Worm (Caenorhabditis elegans): Measurements from ENCODE around the gene col-183.

Gene col-183

DNA sequence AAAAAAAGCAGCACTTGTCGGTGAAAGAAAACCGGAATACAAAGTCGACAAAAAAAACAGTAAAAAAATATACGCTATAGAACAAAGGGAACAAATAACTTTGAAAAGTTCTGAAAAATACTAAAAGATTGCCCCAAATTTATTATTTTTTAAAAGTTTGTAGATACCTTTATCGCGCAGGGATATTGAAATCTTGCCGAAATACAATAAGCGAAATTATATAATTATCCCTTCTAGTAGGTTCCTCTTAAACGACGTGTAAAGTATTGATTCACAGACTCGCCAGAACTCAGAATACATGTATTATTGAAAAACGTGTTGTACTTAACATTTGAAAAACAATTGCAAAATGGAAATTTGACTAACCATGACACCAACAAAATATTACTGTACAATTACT lies 46.8 kb upstream of the col-183 start (continued):
- peak; percentile 95 for TF ChIP-seq nhr-129 (tag; optimal IDR thresholded peaks at IDR 0.05)

DNA sequence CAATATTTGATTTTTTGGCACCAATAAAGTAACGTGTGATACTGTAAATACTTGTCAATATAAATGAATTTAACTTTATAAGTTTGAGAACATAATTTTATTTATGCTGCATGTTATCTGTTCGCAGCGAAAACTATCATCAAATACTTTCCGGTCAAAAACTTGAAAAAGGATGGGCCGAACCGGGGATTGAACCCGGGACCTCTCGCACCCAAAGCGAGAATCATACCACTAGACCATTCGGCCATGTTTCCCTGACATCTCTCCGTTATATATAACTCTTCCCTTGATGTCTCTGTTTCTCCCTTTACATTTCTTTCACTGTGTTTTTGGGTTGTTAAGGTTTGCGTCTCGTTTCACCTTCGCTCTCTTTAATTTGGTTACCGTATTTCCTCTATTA lies 44.2 kb upstream of the col-183 start:
- TF ChIP-seq alr-1 (tag; optimal IDR thresholded peaks at IDR 0.05) (no peak), R02D3.7 (tag; optimal IDR thresholded peaks at IDR 0.05) (no peak), sem-4 (tag; optimal IDR thresholded peaks at IDR 0.05) (peak; percentile 24), nhr-23 (tag; optimal IDR thresholded peaks at IDR 0.05) (no peak), sma-9 (GFP tag; optimal IDR thresholded peaks at IDR 0.05) (peak; percentile 45), sma-9 (tag; optimal IDR thresholded peaks at IDR 0.05) (no peak), Y55F3AM.14 (GFP tag; optimal IDR thresholded peaks at IDR 0.05) (peak; percentile 49), mdl-1 (tag; optimal IDR thresholded peaks at IDR 0.05) (peak in 1 of 2 experiments; percentile 17), mbf-1 (tag; optimal IDR thresholded peaks at IDR 0.05) (no peak), nhr-237 (tag; optimal IDR thresholded peaks at IDR 0.05) (no peak), F13H6.1 (tag; optimal IDR thresholded peaks at IDR 0.05) (peak; percentile 27), ama-1 (optimal IDR thresholded peaks at IDR 0.05) (no peak), nhr-25 (tag; optimal IDR thresholded peaks at IDR 0.05) (no peak), nhr-6 (tag; optimal IDR thresholded peaks at IDR 0.05) (no peak), ztf-11 (tag; optimal IDR thresholded peaks at IDR 0.05) (no peak), nhr-77 (tag; optimal IDR thresholded peaks at IDR 0.05) (no peak), zag-1 (tag; optimal IDR thresholded peaks at IDR 0.05) (no peak), peb-1 (tag; optimal IDR thresholded peaks at IDR 0.05) (no peak), mab-5 (tag; optimal IDR thresholded peaks at IDR 0.05) (no peak), lin-11 (tag; optimal IDR thresholded peaks at IDR 0.05) (no peak), sma-3 (GFP tag; optimal IDR thresholded peaks at IDR 0.05) (peak; percentile 61), fos-1 (tag; optimal IDR thresholded peaks at IDR 0.05) (peak; percentile 57), unc-39 (tag; optimal IDR thresholded peaks at IDR 0.05) (no peak), blmp-1 (tag; optimal IDR thresholded peaks at IDR 0.05; ENCODE audit: insufficient read depth) (no peak), nhr-10 (tag; optimal IDR thresholded peaks at IDR 0.05) (no peak), snpc-4 (tag; optimal IDR thresholded peaks at IDR 0.05) (no peak), gmeb-1 (tag; optimal IDR thresholded peaks at IDR 0.05) (peak; percentile 36), aly-2 (tag; optimal IDR thresholded peaks at IDR 0.05) (no peak), nhr-129 (tag; optimal IDR thresholded peaks at IDR 0.05) (peak; percentile 75), unc-55 (GFP tag; optimal IDR thresholded peaks at IDR 0.05) (peak; percentile 53), nhr-12 (tag; optimal IDR thresholded peaks at IDR 0.05) (no peak), skn-1 (tag; optimal IDR thresholded peaks at IDR 0.05) (no peak), elt-3 (tag; optimal IDR thresholded peaks at IDR 0.05) (no peak), ztf-1 (GFP tag; conservative IDR thresholded peaks at IDR 0.05) (no peak), elt-1 (tag; optimal IDR thresholded peaks at IDR 0.05) (no peak), lin-39 (tag; optimal IDR thresholded peaks at IDR 0.05) (no peak), lin-13 (GFP tag; optimal IDR thresholded peaks at IDR 0.05) (peak; percentile 42), dmd-4 (tag; optimal IDR thresholded peaks at IDR 0.05) (no peak), unc-62 (GFP tag; optimal IDR thresholded peaks at IDR 0.05) (no peak), egl-27 (tag; optimal IDR thresholded peaks at IDR 0.05) (peak; percentile 6), lsy-2 (tag; optimal IDR thresholded peaks at IDR 0.05) (peak; percentile 16 to 58), crh-2 (tag; optimal IDR thresholded peaks at IDR 0.05) (peak; percentile 9), ZK546.5 (tag; optimal IDR thresholded peaks at IDR 0.05) (no peak), ztf-4 (tag; optimal IDR thresholded peaks at IDR 0.05) (no peak), nhr-21 (tag; optimal IDR thresholded peaks at IDR 0.05) (peak; percentile 35), C34F6.9 (tag; optimal IDR thresholded peaks at IDR 0.05) (peak; percentile 31), nhr-11 (tag; optimal IDR thresholded peaks at IDR 0.05) (no peak), ceh-16 (tag; optimal IDR thresholded peaks at IDR 0.05) (no peak), ceh-82 (tag; optimal IDR thresholded peaks at IDR 0.05) (no peak)

All from whole organism, L2 larva.